Comparison of ENCODE assay signal across 6 fruit fly cellular contexts in the genomic region with DNA sequence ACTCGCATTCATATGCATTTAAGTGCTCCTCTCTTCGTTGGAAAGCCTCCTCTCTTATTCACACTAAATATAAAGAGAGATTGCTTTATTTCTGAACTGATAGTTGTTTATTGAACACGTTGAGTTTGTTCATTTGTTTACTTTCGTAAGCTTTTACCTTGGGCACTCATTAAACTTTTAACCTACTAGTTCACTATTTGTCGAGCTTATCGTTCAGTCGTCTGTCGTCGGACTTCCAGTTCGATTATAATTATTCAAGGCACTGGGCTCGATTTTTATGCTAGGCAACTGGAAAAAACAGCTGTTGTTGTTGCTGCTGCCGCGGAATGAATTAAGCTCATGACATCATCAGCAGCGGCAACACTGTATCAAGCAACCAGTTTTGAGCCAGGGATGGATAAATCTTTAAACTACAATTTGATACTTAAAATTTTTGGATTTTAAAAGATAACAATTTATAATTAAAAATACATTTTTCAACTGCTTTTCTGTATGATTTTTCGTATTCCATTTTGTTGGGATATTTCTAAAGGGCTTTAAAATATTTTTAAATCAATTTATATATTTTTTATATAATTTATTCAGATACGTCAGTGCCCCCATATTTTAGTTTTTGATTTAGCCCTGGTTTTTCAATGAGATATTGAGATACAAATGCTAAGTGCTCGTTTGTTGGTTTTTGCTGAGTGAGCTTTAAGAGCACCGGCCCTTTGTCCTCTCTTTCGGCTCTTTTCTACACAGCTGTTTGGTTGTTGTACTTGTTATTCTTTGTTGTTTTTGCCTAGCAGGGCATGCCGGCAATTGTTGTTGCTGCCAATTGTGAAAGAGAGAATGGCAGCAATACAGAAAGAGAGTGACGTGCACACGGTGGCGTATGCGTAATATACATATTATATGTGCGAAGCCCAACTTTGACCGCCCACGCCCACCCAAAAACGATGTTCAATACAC.
TF ChIP-seq lines count a peak whose summit lies in the region.

No protein-coding gene starts in this region.

- TF ChIP-seq CTCF in whole organism, embryonic (GFP tag; optimal IDR thresholded peaks at IDR 0.05; lab: Kevin White, UChicago), result peak; percentile 36

TF ChIP-seq in whole organism, 6 proteins besides CTCF, POLR2A, EP300 and RAD21:
- peak; percentile 31 for TF ChIP-seq Dll (optimal IDR thresholded peaks at IDR 0.05; lab: Kevin White, UChicago)
- no peak for TF ChIP-seq EcR (GFP tag; optimal IDR thresholded peaks at IDR 0.05; lab: Kevin White, UChicago)
- no peak for TF ChIP-seq usp (GFP tag; optimal IDR thresholded peaks at IDR 0.05; lab: Kevin White, UChicago)
- TF ChIP-seq pan (optimal IDR thresholded peaks at IDR 0.05; lab: Kevin White, UChicago), result no peak
- TF ChIP-seq psq (optimal IDR thresholded peaks at IDR 0.05; lab: Kevin White, UChicago), result no peak
- no peak for TF ChIP-seq CG8478 (optimal IDR thresholded peaks at IDR 0.05; lab: Kevin White, UChicago)

TF ChIP-seq in whole organism, adult, 20 proteins besides CTCF, POLR2A, EP300 and RAD21 (continues in another document):
- TF ChIP-seq CG14711 (tag; optimal IDR thresholded peaks at IDR 0.05; lab: Kevin White, UChicago), result peak; percentile 94
- TF ChIP-seq cic (GFP tag; optimal IDR thresholded peaks at IDR 0.05; lab: Kevin White, UChicago), result peak; percentile 86
- no peak for TF ChIP-seq cnc (optimal IDR thresholded peaks at IDR 0.05; lab: Kevin White, UChicago)
- peak; percentile 61 for TF ChIP-seq CG5204 (GFP tag; optimal IDR thresholded peaks at IDR 0.05; lab: Kevin White, UChicago)
- peak; percentile 98 for TF ChIP-seq CG33017 (tag; optimal IDR thresholded peaks at IDR 0.05; lab: Kevin White, UChicago)
- peak; percentile 75 for TF ChIP-seq toe (GFP tag; optimal IDR thresholded peaks at IDR 0.05; lab: Kevin White, UChicago)
- peak; percentile 92 for TF ChIP-seq Clk (GFP tag; optimal IDR thresholded peaks at IDR 0.05; lab: Kevin White, UChicago)
- TF ChIP-seq CG11617 (GFP tag; optimal IDR thresholded peaks at IDR 0.05; lab: Kevin White, UChicago), result peak; percentile 97
- peak; percentile 93 for TF ChIP-seq kay (GFP tag; lab: Kevin White, UChicago; ENCODE audit: borderline replicate concordance)
- TF ChIP-seq Hr96 (GFP tag; optimal IDR thresholded peaks at IDR 0.05; lab: Kevin White, UChicago), result peak; percentile 60
- TF ChIP-seq CG7045 (GFP tag; optimal IDR thresholded peaks at IDR 0.05; lab: Kevin White, UChicago), result peak; percentile 97
- peak; percentile 85 for TF ChIP-seq Crg-1 (GFP tag; optimal IDR thresholded peaks at IDR 0.05; lab: Kevin White, UChicago)
- peak; percentile 89 for TF ChIP-seq ovo (GFP tag; optimal IDR thresholded peaks at IDR 0.05; lab: Kevin White, UChicago)
- peak; percentile 89 for TF ChIP-seq pad (GFP tag; optimal IDR thresholded peaks at IDR 0.05; lab: Kevin White, UChicago)

TF ChIP-seq in whole organism, embryonic, 481 proteins besides CTCF, POLR2A, EP300 and RAD21 (continues in another document):
- peak; percentile 95 for TF ChIP-seq HHEX (GFP tag; optimal IDR thresholded peaks at IDR 0.05; lab: Kevin White, UChicago)
- TF ChIP-seq CG7271 (tag; optimal IDR thresholded peaks at IDR 0.05; lab: Kevin White, UChicago), result peak; percentile 48
- TF ChIP-seq Doc2 (GFP tag; IDR thresholded peaks at IDR 0.05; lab: Robert Waterston, UW), result no peak
- peak; percentile 98 for TF ChIP-seq Ptx1 (GFP tag; IDR thresholded peaks at IDR 0.05; lab: Robert Waterston, UW)
- TF ChIP-seq CHES-1-like (GFP tag; optimal IDR thresholded peaks at IDR 0.05; lab: Kevin White, UChicago), result peak; percentile 9
- peak; percentile 97 for TF ChIP-seq sug (tag; optimal IDR thresholded peaks at IDR 0.05; lab: Kevin White, UChicago)
- TF ChIP-seq CG9797 (GFP tag; optimal IDR thresholded peaks at IDR 0.05; lab: Kevin White, UChicago), result no peak
- TF ChIP-seq CG17912 (GFP tag; optimal IDR thresholded peaks at IDR 0.05; lab: Kevin White, UChicago), result peak; percentile 38
- TF ChIP-seq repo (GFP tag; optimal IDR thresholded peaks at IDR 0.05; lab: Kevin White, UChicago), result no peak
- peak; percentile 94 for TF ChIP-seq H2.0 (GFP tag; IDR thresholded peaks at IDR 0.05; lab: Robert Waterston, UW)
- peak; percentile 58; the same call in 1 of the 2 replicates for TF ChIP-seq Dip2 (GFP tag; IDR thresholded peaks at IDR 0.05; lab: Robert Waterston, UW)
- no peak for TF ChIP-seq luna (GFP tag; optimal IDR thresholded peaks at IDR 0.05; lab: Kevin White, UChicago)
- no peak for TF ChIP-seq Ets97D (GFP tag; optimal IDR thresholded peaks at IDR 0.05; lab: Kevin White, UChicago)
- TF ChIP-seq CG15011 (GFP tag; optimal IDR thresholded peaks at IDR 0.05; lab: Kevin White, UChicago), result peak; percentile 82
- no peak for TF ChIP-seq z (GFP tag; IDR thresholded peaks at IDR 0.05; lab: Robert Waterston, UW)

TF ChIP-seq in whole organism, prepupa, 60 proteins besides CTCF, POLR2A, EP300 and RAD21 (continues in another document):
- TF ChIP-seq fd85E (GFP tag; optimal IDR thresholded peaks at IDR 0.05; lab: Kevin White, UChicago) (peak; percentile 53), Sox15 (GFP tag; optimal IDR thresholded peaks at IDR 0.05; lab: Kevin White, UChicago) (peak; percentile 76), pdm3 (GFP tag; optimal IDR thresholded peaks at IDR 0.05; lab: Kevin White, UChicago) (peak; percentile 85), eg (GFP tag; IDR thresholded peaks at IDR 0.05; lab: Robert Waterston, UW) (peak; percentile 97), achi (GFP tag; optimal IDR thresholded peaks at IDR 0.05; lab: Kevin White, UChicago) (peak; percentile 93), acj6 (GFP tag; optimal IDR thresholded peaks at IDR 0.05; lab: Kevin White, UChicago) (peak; percentile 93), Met (GFP tag; optimal IDR thresholded peaks at IDR 0.05; lab: Kevin White, UChicago) (peak; percentile 89), CG34406 (GFP tag; optimal IDR thresholded peaks at IDR 0.05; lab: Kevin White, UChicago) (peak; percentile 95), OdsH (GFP tag; optimal IDR thresholded peaks at IDR 0.05; lab: Kevin White, UChicago) (peak; percentile 93), lz (GFP tag; optimal IDR thresholded peaks at IDR 0.05; lab: Kevin White, UChicago) (peak; percentile 82), Sox102F (GFP tag; optimal IDR thresholded peaks at IDR 0.05; lab: Kevin White, UChicago) (peak; percentile 78), CG10631 (GFP tag; optimal IDR thresholded peaks at IDR 0.05; lab: Kevin White, UChicago) (peak; percentile 96), fd59A (GFP tag; optimal IDR thresholded peaks at IDR 0.05; lab: Kevin White, UChicago) (peak; percentile 84), CG8632 (GFP tag; optimal IDR thresholded peaks at IDR 0.05; lab: Kevin White, UChicago) (peak; percentile 96), Gug (GFP tag; IDR thresholded peaks at IDR 0.05; lab: Robert Waterston, UW) (peak; percentile 94), CG16779 (tag; optimal IDR thresholded peaks at IDR 0.05; lab: Kevin White, UChicago) (peak; percentile 86)

TF ChIP-seq in whole organism, pupa, 21 proteins besides CTCF, POLR2A, EP300 and RAD21 (continues in another document):
- peak; percentile 76 for TF ChIP-seq Pif1B (GFP tag; optimal IDR thresholded peaks at IDR 0.05; lab: Kevin White, UChicago)
- peak; percentile 97 for TF ChIP-seq CG32121 (GFP tag; IDR thresholded peaks at IDR 0.05; lab: Robert Waterston, UW)
- peak; percentile 84 for TF ChIP-seq CG8301 (tag; optimal IDR thresholded peaks at IDR 0.05; lab: Kevin White, UChicago)
- TF ChIP-seq EcR (GFP tag; optimal IDR thresholded peaks at IDR 0.05; lab: Kevin White, UChicago), result peak; percentile 31
- TF ChIP-seq CG14655 (GFP tag; optimal IDR thresholded peaks at IDR 0.05; lab: Kevin White, UChicago), result peak; percentile 94
- TF ChIP-seq CG13204 (GFP tag; optimal IDR thresholded peaks at IDR 0.05; lab: Kevin White, UChicago), result peak; percentile 83
- peak; percentile 96 for TF ChIP-seq CG17806 (tag; optimal IDR thresholded peaks at IDR 0.05; lab: Kevin White, UChicago)
- TF ChIP-seq Pif1A (GFP tag; optimal IDR thresholded peaks at IDR 0.05; lab: Kevin White, UChicago), result peak; percentile 77
- peak; percentile 97 for TF ChIP-seq D1 (tag; optimal IDR thresholded peaks at IDR 0.05; lab: Kevin White, UChicago)
- peak; percentile 97 for TF ChIP-seq CG9948 (tag; optimal IDR thresholded peaks at IDR 0.05; lab: Kevin White, UChicago)
- TF ChIP-seq Snoo (tag; optimal IDR thresholded peaks at IDR 0.05; lab: Kevin White, UChicago), result peak; percentile 95
- TF ChIP-seq CG4496 (GFP tag; IDR thresholded peaks at IDR 0.05; lab: Robert Waterston, UW), result peak; percentile 91
- peak; percentile 85 for TF ChIP-seq CG10348 (GFP tag; IDR thresholded peaks at IDR 0.05; lab: Robert Waterston, UW)
- peak; percentile 83 for TF ChIP-seq Ets98B (GFP tag; IDR thresholded peaks at IDR 0.05; lab: Robert Waterston, UW)
- peak; percentile 98 for TF ChIP-seq CG8159 (tag; optimal IDR thresholded peaks at IDR 0.05; lab: Kevin White, UChicago)
- peak; percentile 50; the same call in 1 of the 3 replicates for TF ChIP-seq fd96Ca (GFP tag; IDR thresholded peaks at IDR 0.05; lab: Robert Waterston, UW)

TF ChIP-seq in whole organism, wandering third instar larva, 38 proteins besides CTCF, POLR2A, EP300 and RAD21 (continues in another document):
- TF ChIP-seq dmrt93B (GFP tag; optimal IDR thresholded peaks at IDR 0.05; lab: Kevin White, UChicago) (peak; percentile 90), Myc (optimal IDR thresholded peaks at IDR 0.05; lab: Kevin White, UChicago) (no peak), GATAd (GFP tag; optimal IDR thresholded peaks at IDR 0.05; lab: Kevin White, UChicago) (no peak), Hr83 (GFP tag; optimal IDR thresholded peaks at IDR 0.05; lab: Kevin White, UChicago; ENCODE audit: poor library complexity, severe bottlenecking) (no peak), sage (GFP tag; optimal IDR thresholded peaks at IDR 0.05; lab: Kevin White, UChicago) (peak; percentile 58), dsf (GFP tag; optimal IDR thresholded peaks at IDR 0.05; lab: Kevin White, UChicago; ENCODE audit: borderline replicate concordance) (peak; percentile 14), OdsH (GFP tag; optimal IDR thresholded peaks at IDR 0.05; lab: Kevin White, UChicago) (peak; percentile 93), Hr78 (GFP tag; optimal IDR thresholded peaks at IDR 0.05; lab: Kevin White, UChicago) (no peak), CG9705 (GFP tag; optimal IDR thresholded peaks at IDR 0.05; lab: Kevin White, UChicago) (peak; percentile 90), sv (GFP tag; optimal IDR thresholded peaks at IDR 0.05; lab: Kevin White, UChicago) (peak; percentile 74), CG32264 (GFP tag; optimal IDR thresholded peaks at IDR 0.05; lab: Kevin White, UChicago) (no peak), CrebA (GFP tag; optimal IDR thresholded peaks at IDR 0.05; lab: Kevin White, UChicago; ENCODE audit: borderline replicate concordance) (no peak), brk (GFP tag; optimal IDR thresholded peaks at IDR 0.05; lab: Kevin White, UChicago) (peak; percentile 48), Sp1 (GFP tag; optimal IDR thresholded peaks at IDR 0.05; lab: Kevin White, UChicago) (peak; percentile 98), Abd-B (GFP tag; optimal IDR thresholded peaks at IDR 0.05; lab: Kevin White, UChicago) (no peak), dl (GFP tag; optimal IDR thresholded peaks at IDR 0.05; lab: Kevin White, UChicago; ENCODE audit: insufficient read depth in 1 of 2, partially characterized antibody in 2 of 2) (peak; percentile 13 to 21), pan (optimal IDR thresholded peaks at IDR 0.05; lab: Kevin White, UChicago) (no peak), Dfd (GFP tag; optimal IDR thresholded peaks at IDR 0.05; lab: Kevin White, UChicago) (no peak)
